Worm (Caenorhabditis elegans): ENCODE measurements around the gene pkc-2.
A peak's percentile ranks its signal among the peaks of the same experiment; 100 is the strongest.

DNA sequence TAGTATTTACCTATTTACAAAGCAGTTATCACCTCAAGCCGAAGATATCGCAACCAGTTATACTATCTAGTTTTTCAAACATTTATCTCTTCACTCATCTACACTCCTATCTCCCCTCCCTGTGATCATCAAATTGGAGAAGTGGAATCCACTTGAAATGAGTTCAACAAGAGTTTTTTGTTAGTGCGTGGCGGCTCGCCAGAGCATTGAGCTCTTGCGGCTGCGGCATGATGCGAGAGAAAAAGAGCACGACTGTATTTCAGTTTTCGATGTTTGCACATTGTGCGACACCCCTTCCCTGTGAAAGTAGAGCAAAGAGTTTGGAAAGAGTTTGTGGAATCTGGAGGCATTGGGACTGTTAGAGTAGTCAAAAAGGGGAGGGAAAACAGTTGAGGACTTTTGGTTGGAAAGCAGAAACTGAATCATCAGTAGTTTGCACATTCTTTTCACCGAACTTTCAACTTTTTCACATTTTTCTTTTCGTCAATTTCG is 33.9 kb upstream of the pkc-2 start, which contains the start of gene T20B5.2:
- TF ChIP-seq Y116A8C.19 (tag; optimal IDR thresholded peaks at IDR 0.05; ENCODE audit: borderline replicate concordance): no peak
- TF ChIP-seq C04F5.9 (tag; optimal IDR thresholded peaks at IDR 0.05): no peak
- TF ChIP-seq nhr-12 (tag; optimal IDR thresholded peaks at IDR 0.05): no peak
- no peak for TF ChIP-seq ets-5 (GFP tag; IDR thresholded peaks at IDR 0.05)
- TF ChIP-seq lin-13 (GFP tag; optimal IDR thresholded peaks at IDR 0.05): no peak
- TF ChIP-seq nhr-28 (tag; optimal IDR thresholded peaks at IDR 0.05): no peak
- peak; percentile 36 for TF ChIP-seq lin-14 (GFP tag; optimal IDR thresholded peaks at IDR 0.05)
- TF ChIP-seq mef-2 (tag; optimal IDR thresholded peaks at IDR 0.05): no peak
- no peak for TF ChIP-seq ztf-4 (tag; optimal IDR thresholded peaks at IDR 0.05)
- no peak for TF ChIP-seq unc-130 (tag; optimal IDR thresholded peaks at IDR 0.05)
- no peak for TF ChIP-seq fkh-4 (tag; optimal IDR thresholded peaks at IDR 0.05; ENCODE audit: borderline replicate concordance)
- TF ChIP-seq lir-3 (tag; optimal IDR thresholded peaks at IDR 0.05; ENCODE audit: poor library complexity): no peak
- TF ChIP-seq lin-35 (GFP tag; optimal IDR thresholded peaks at IDR 0.05): no peak
